Fruit fly (Drosophila melanogaster) whole organism, prepupa: ENCODE measurements around the gene Cp7Fc.
A peak's percentile ranks its signal among the peaks of the same experiment; 100 is the strongest.

Experiments
- CG10631 ChIP-seq: fragments of 200-800 bp; sonication (Bioruptor generic); optimal IDR thresholded peaks from 2 replicates; lab custom pipeline; 2016; ENCODE audit warnings: missing biosample characterization, missing genetic modification characterization
- CG10669 ChIP-seq: fragments of 200-800 bp; sonication (Bioruptor generic); optimal IDR thresholded peaks from 3 replicates; lab custom pipeline; 2018; ENCODE audit warnings: missing biosample characterization, mild to moderate bottlenecking, missing genetic modification characterization, moderate library complexity
- CG11294 ChIP-seq: fragments of 200-800 bp; sonication (Bioruptor generic); IDR thresholded peaks from 2 replicates; pipeline ENCODE4 v1.3.6; 2022; ENCODE audit warnings: missing biosample characterization, missing genetic modification characterization
- CG11762 ChIP-seq: fragments of 200-800 bp; sonication (Bioruptor generic); optimal IDR thresholded peaks from 3 replicates; lab custom pipeline; 2016; ENCODE audit warnings: missing biosample characterization, missing genetic modification characterization; ENCODE audit not compliant: insufficient read depth
- CG15336 ChIP-seq: fragments of 200-800 bp; sonication (Bioruptor generic); IDR thresholded peaks from 2 replicates; pipeline ENCODE4 v1.3.6; 2022; ENCODE audit warnings: missing biosample characterization, missing genetic modification characterization
- CG1621 ChIP-seq: fragments of 200-800 bp; sonication (Bioruptor generic); optimal IDR thresholded peaks from 3 replicates; lab custom pipeline; 2018; ENCODE audit warnings: missing biosample characterization, mild to moderate bottlenecking, missing genetic modification characterization
- CG16779 ChIP-seq: fragments of 200-800 bp; sonication (Bioruptor generic); optimal IDR thresholded peaks from 3 replicates; lab custom pipeline; 2017; ENCODE audit warnings: missing biosample characterization, mild to moderate bottlenecking, missing genetic modification characterization
- CG3032 ChIP-seq: fragments of 200-800 bp; optimal IDR thresholded peaks from 2 replicates; lab custom pipeline; 2019; ENCODE audit warnings: missing biosample characterization, mild to moderate bottlenecking, missing genetic modification characterization, moderate library complexity
- CG31627 ChIP-seq: fragments of 200-800 bp; sonication (Bioruptor generic); optimal IDR thresholded peaks from 3 replicates; lab custom pipeline; 2016; ENCODE audit warnings: missing biosample characterization, missing genetic modification characterization
- CG32006 ChIP-seq: fragments of 200-800 bp; sonication (Bioruptor generic); optimal IDR thresholded peaks from 3 replicates; lab custom pipeline; 2017; ENCODE audit warnings: missing biosample characterization, mild to moderate bottlenecking, missing genetic modification characterization
- CG4318 ChIP-seq: fragments of 200-800 bp; sonication (Bioruptor generic); optimal IDR thresholded peaks from 3 replicates; lab custom pipeline; 2017; ENCODE audit warnings: missing biosample characterization, mild to moderate bottlenecking, missing genetic modification characterization
- CG6163 ChIP-seq: fragments of 200-800 bp; sonication (Bioruptor generic); IDR thresholded peaks from 3 replicates; pipeline ENCODE4 v1.3.6; 2022; ENCODE audit warnings: missing biosample characterization, missing genetic modification characterization
- CG6276 ChIP-seq: fragments of 200-800 bp; sonication (Bioruptor generic); optimal IDR thresholded peaks from 2 replicates; lab custom pipeline; 2017; ENCODE audit warnings: missing biosample characterization, mild to moderate bottlenecking, missing genetic modification characterization
- CG6808 ChIP-seq: fragments of 200-800 bp; sonication (Bioruptor generic); optimal IDR thresholded peaks from 3 replicates; lab custom pipeline; 2017; ENCODE audit warnings: missing biosample characterization, missing genetic modification characterization, mild to moderate bottlenecking, moderate library complexity, missing genetic modification reagents
- CG6854 ChIP-seq: fragments of 200-800 bp; sonication (Bioruptor generic); optimal IDR thresholded peaks from 2 replicates; lab custom pipeline; 2017; ENCODE audit warnings: missing biosample characterization, mild to moderate bottlenecking, missing genetic modification characterization
- CG8119 ChIP-seq: fragments of 200-800 bp; sonication (Bioruptor generic); IDR thresholded peaks from 3 replicates; pipeline ENCODE4 v1.3.6; 2022; ENCODE audit warnings: missing biosample characterization, missing genetic modification characterization
- CG8319 ChIP-seq: fragments of 200-800 bp; sonication (Bioruptor generic); optimal IDR thresholded peaks from 3 replicates; lab custom pipeline; 2016; ENCODE audit warnings: missing biosample characterization, missing genetic modification characterization
- CG8632 ChIP-seq: fragments of 200-800 bp; sonication (Bioruptor generic); optimal IDR thresholded peaks from 3 replicates; lab custom pipeline; 2016; ENCODE audit warnings: missing biosample characterization, missing genetic modification characterization
- CG9139 ChIP-seq: fragments of 200-800 bp; sonication (Bioruptor generic); optimal IDR thresholded peaks from 3 replicates; lab custom pipeline; 2017; ENCODE audit warnings: missing biosample characterization, mild to moderate bottlenecking, missing genetic modification characterization
- Eip75B ChIP-seq: fragments of 200-800 bp; sonication (Bioruptor generic); optimal IDR thresholded peaks from 3 replicates; lab custom pipeline; 2016; ENCODE audit warnings: missing biosample characterization, missing genetic modification characterization
- Eip78C ChIP-seq: fragments of 200-800 bp; sonication (Bioruptor generic); peaks from one replicate; lab custom pipeline; 2016; ENCODE audit warnings: missing biosample characterization, missing genetic modification characterization
- Eip93F ChIP-seq: fragments of 200-800 bp; sonication (Bioruptor generic); optimal IDR thresholded peaks from 2 replicates; lab custom pipeline; 2016; ENCODE audit warnings: missing biosample characterization, mild to moderate bottlenecking, missing genetic modification characterization
- Ets21C ChIP-seq: fragments of 200-800 bp; sonication (Bioruptor generic); optimal IDR thresholded peaks from 3 replicates; lab custom pipeline; 2016; ENCODE audit warnings: missing biosample characterization, missing genetic modification characterization
- Ets96B ChIP-seq: fragments of 200-800 bp; optimal IDR thresholded peaks from 2 replicates; lab custom pipeline; 2019; ENCODE audit warnings: missing biosample characterization, mild to moderate bottlenecking, missing genetic modification characterization, moderate library complexity
- Gug ChIP-seq: fragments of 200-800 bp; sonication (Bioruptor generic); IDR thresholded peaks from 2 replicates; pipeline ENCODE4 v1.3.6; 2022; ENCODE audit warnings: missing biosample characterization, missing genetic modification characterization
- Hr38 ChIP-seq: sonication (Bioruptor generic); optimal IDR thresholded peaks from 2 replicates; lab custom pipeline; 2016; ENCODE audit warnings: missing biosample characterization, missing genetic modification characterization
- Hr4 ChIP-seq: fragments of 200-800 bp; sonication (Bioruptor generic); optimal IDR thresholded peaks from 3 replicates; lab custom pipeline; 2016; ENCODE audit warnings: missing biosample characterization, missing genetic modification characterization
- OdsH ChIP-seq: fragments of 200-800 bp; sonication (Bioruptor generic); optimal IDR thresholded peaks from 3 replicates; lab custom pipeline; 2016; ENCODE audit warnings: missing biosample characterization, missing genetic modification characterization
- Sox15 ChIP-seq: fragments of 200-800 bp; sonication (Bioruptor generic); optimal IDR thresholded peaks from 3 replicates; lab custom pipeline; 2016; ENCODE audit warnings: missing biosample characterization, missing genetic modification characterization
- achi ChIP-seq: fragments of 200-800 bp; sonication (Bioruptor generic); optimal IDR thresholded peaks from 3 replicates; lab custom pipeline; 2016; ENCODE audit warnings: missing biosample characterization, missing genetic modification characterization
- acj6 ChIP-seq: fragments of 200-800 bp; sonication (Bioruptor generic); optimal IDR thresholded peaks from 3 replicates; lab custom pipeline; 2016; ENCODE audit warnings: missing biosample characterization, missing genetic modification characterization
- cyc ChIP-seq: fragments of 200-800 bp; sonication (Bioruptor generic); optimal IDR thresholded peaks from 3 replicates; lab custom pipeline; 2016; ENCODE audit warnings: missing biosample characterization, missing genetic modification characterization
- dac ChIP-seq: fragments of 200-800 bp; sonication (Bioruptor generic); optimal IDR thresholded peaks from 2 replicates; lab custom pipeline; 2017; ENCODE audit warnings: missing biosample characterization, mild to moderate bottlenecking, missing genetic modification characterization
- dsx ChIP-seq: fragments of 200-800 bp; optimal IDR thresholded peaks from 3 replicates; lab custom pipeline; 2019; ENCODE audit warnings: missing biosample characterization, mild to moderate bottlenecking, missing genetic modification characterization, moderate library complexity; ENCODE audit not compliant: poor library complexity, severe bottlenecking
- esn ChIP-seq: fragments of 200-800 bp; sonication (Bioruptor generic); optimal IDR thresholded peaks from 2 replicates; lab custom pipeline; 2016; ENCODE audit warnings: missing biosample characterization, mild to moderate bottlenecking, missing genetic modification characterization, moderate library complexity
- fd59A ChIP-seq: fragments of 200-800 bp; sonication (Bioruptor generic); optimal IDR thresholded peaks from 2 replicates; lab custom pipeline; 2017; ENCODE audit warnings: missing biosample characterization, mild to moderate bottlenecking, missing genetic modification characterization, missing genetic modification reagents
- fd85E ChIP-seq: fragments of 200-800 bp; sonication (Bioruptor generic); optimal IDR thresholded peaks from 3 replicates; lab custom pipeline; 2016; ENCODE audit warnings: missing biosample characterization, missing genetic modification characterization
- fkh ChIP-seq: fragments of 200-800 bp; sonication (Bioruptor generic); optimal IDR thresholded peaks from 3 replicates; lab custom pipeline; 2017; ENCODE audit warnings: missing biosample characterization, mild to moderate bottlenecking, missing genetic modification characterization, moderate library complexity
- lz ChIP-seq: fragments of 200-800 bp; sonication (Bioruptor generic); optimal IDR thresholded peaks from 3 replicates; lab custom pipeline; 2016; ENCODE audit warnings: missing biosample characterization, missing genetic modification characterization
- salr ChIP-seq, 2 experiments: fragments of 200-800 bp; sonication (Bioruptor generic); optimal IDR thresholded peaks; 3 replicates each; lab custom pipeline; 2016 to 2018; ENCODE audit warnings: missing biosample characterization in 2 of 2, missing genetic modification characterization in 2 of 2, mild to moderate bottlenecking in 1 of 2
- spab ChIP-seq: fragments of 200-800 bp; sonication (Bioruptor generic); optimal IDR thresholded peaks from 2 replicates; lab custom pipeline; 2017; ENCODE audit warnings: missing biosample characterization, mild to moderate bottlenecking, missing genetic modification characterization, missing genetic modification reagents
- ss ChIP-seq, 2 experiments: fragments of 200-800 bp; sonication (Bioruptor generic); optimal IDR thresholded peaks; 2 replicates in 1 of 2; 3 replicates in 1 of 2; lab custom pipeline; 2017 to 2018; ENCODE audit warnings: mild to moderate bottlenecking in 2 of 2, missing biosample characterization in 2 of 2, missing genetic modification characterization in 2 of 2, moderate library complexity in 1 of 2
- vri ChIP-seq: fragments of 200-800 bp; sonication (Bioruptor generic); optimal IDR thresholded peaks from 3 replicates; lab custom pipeline; 2016; ENCODE audit warnings: missing biosample characterization, mild to moderate bottlenecking, missing genetic modification characterization

Cp7Fc gene

dm6 chrX:8450214-8450904 lies 26.6 kb upstream of the Cp7Fc start:
- TF ChIP-seq CG3032 (tag; lab: Kevin White, UChicago) = no peak

- TF ChIP-seq salr (GFP tag; optimal IDR thresholded peaks at IDR 0.05; lab: Kevin White, UChicago) (no peak), Sox15 (GFP tag; lab: Kevin White, UChicago) (no peak), dac (GFP tag; lab: Kevin White, UChicago) (no peak), fkh (GFP tag; lab: Kevin White, UChicago) (no peak), CG6854 (GFP tag; lab: Kevin White, UChicago) (no peak), lz (no peak), esn (GFP tag; lab: Kevin White, UChicago) (no peak), CG8319 (GFP tag; lab: Kevin White, UChicago) (no peak), CG31627 (GFP tag; lab: Kevin White, UChicago) (no peak)
These were observed 24.8 kb upstream of the Cp7Fc start for dm6 chrX:8452163-8452562.

DNA sequence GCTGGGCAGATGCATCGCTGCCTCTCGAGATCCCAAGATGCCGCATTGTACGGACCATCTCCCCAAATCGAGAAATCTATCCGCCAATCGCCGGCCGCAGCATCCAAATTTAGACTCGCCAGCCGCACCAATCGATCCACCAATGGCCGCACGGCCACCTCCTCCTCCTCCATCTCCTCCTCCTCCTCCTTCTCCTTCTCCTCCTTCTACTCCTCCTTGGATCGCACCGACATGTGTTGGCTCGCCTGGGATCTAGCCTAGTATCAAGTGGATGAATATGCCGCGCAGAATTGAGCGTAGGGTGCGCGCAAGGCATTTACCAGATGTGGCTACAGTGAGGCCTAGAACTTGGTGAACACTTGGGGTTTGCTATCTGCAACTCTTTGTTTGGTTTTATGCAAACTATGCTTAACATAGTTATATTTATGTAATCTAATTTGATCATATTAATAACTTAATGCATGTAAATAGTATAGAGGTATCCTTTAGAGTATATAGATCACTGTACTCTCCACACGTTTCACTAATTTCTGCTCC lies 21.8 kb upstream of the Cp7Fc start, which contains the start of gene org-1:
Gene org-1 (minus strand): TSS at position 51 of the 537 bp plus-strand sequence.
- peak; percentile 90 to 92 for TF ChIP-seq ss (GFP tag; optimal IDR thresholded peaks at IDR 0.05; lab: Kevin White, UChicago)
- TF ChIP-seq esn (GFP tag; lab: Kevin White, UChicago) = peak; percentile 70
- peak; percentile 83 for TF ChIP-seq CG8632 (GFP tag; lab: Kevin White, UChicago)
- TF ChIP-seq CG32006 (GFP tag; lab: Kevin White, UChicago) = peak; percentile 90
- TF ChIP-seq vri (GFP tag; lab: Kevin White, UChicago) = peak; percentile 15
- peak; percentile 87 for TF ChIP-seq spab (GFP tag; lab: Kevin White, UChicago)
- peak; percentile 91 for TF ChIP-seq CG10669 (GFP tag; lab: Kevin White, UChicago)
- TF ChIP-seq Ets96B (tag; lab: Kevin White, UChicago) = peak; percentile 93
- peak; percentile 86 for TF ChIP-seq CG6276 (GFP tag; lab: Kevin White, UChicago)
- peak; percentile 63 for TF ChIP-seq CG31627 (GFP tag; lab: Kevin White, UChicago)
- TF ChIP-seq fd85E = peak; percentile 33
- TF ChIP-seq CG6808 (GFP tag; lab: Kevin White, UChicago) = peak; percentile 91
- TF ChIP-seq CG4318 (GFP tag; lab: Kevin White, UChicago) = peak; percentile 79
- TF ChIP-seq fd59A = peak; percentile 92
- TF ChIP-seq CG6163 = peak; percentile 97
- peak; percentile 75 for TF ChIP-seq cyc (GFP tag; lab: Kevin White, UChicago)
- TF ChIP-seq Gug (GFP tag; lab: Robert Waterston, UW) = peak; percentile 92
- TF ChIP-seq Ets21C (GFP tag; lab: Kevin White, UChicago) = peak; percentile 49
- no peak for TF ChIP-seq Eip93F
- TF ChIP-seq achi (GFP tag; lab: Kevin White, UChicago) = peak; percentile 89
- peak; percentile 72 to 87 for TF ChIP-seq salr (GFP tag; optimal IDR thresholded peaks at IDR 0.05; lab: Kevin White, UChicago)
- peak; percentile 69 for TF ChIP-seq lz
- peak; percentile 91 for TF ChIP-seq CG10631
- TF ChIP-seq Eip78C = peak; percentile 96
- peak; percentile 88 for TF ChIP-seq Eip75B (GFP tag; lab: Kevin White, UChicago)
- TF ChIP-seq CG6854 (GFP tag; lab: Kevin White, UChicago) = peak; percentile 1
- TF ChIP-seq Sox15 (GFP tag; lab: Kevin White, UChicago) = peak; percentile 79
- TF ChIP-seq CG1621 (tag; lab: Kevin White, UChicago) = peak; percentile 91
- peak; percentile 89 for TF ChIP-seq OdsH (GFP tag; lab: Kevin White, UChicago)
- peak; percentile 84 for TF ChIP-seq CG11762 (GFP tag; lab: Kevin White, UChicago)
- TF ChIP-seq CG11294 (GFP tag; lab: Robert Waterston, UW) = peak; percentile 89
- TF ChIP-seq CG16779 (tag; lab: Kevin White, UChicago) = peak; percentile 73
- TF ChIP-seq acj6 (GFP tag; lab: Kevin White, UChicago) = peak; percentile 90
- TF ChIP-seq CG3032 (tag; lab: Kevin White, UChicago) = peak; percentile 93
- TF ChIP-seq CG15336 (GFP tag; lab: Robert Waterston, UW) = peak; percentile 96
- peak; percentile 78 for TF ChIP-seq CG8319 (GFP tag; lab: Kevin White, UChicago)
- TF ChIP-seq dac (GFP tag; lab: Kevin White, UChicago) = peak; percentile 71
- peak; percentile 68 for TF ChIP-seq fkh (GFP tag; lab: Kevin White, UChicago)
- peak; percentile 86 for TF ChIP-seq CG9139
- TF ChIP-seq Hr4 (GFP tag; lab: Kevin White, UChicago) = peak; percentile 89
- TF ChIP-seq CG8119 = peak; percentile 94
- peak; percentile 90 for TF ChIP-seq dsx (GFP tag; lab: Kevin White, UChicago)
- TF ChIP-seq Hr38 = peak; percentile 22
